Worm (Caenorhabditis elegans) whole organism, L4/young adult: ENCODE measurements around the gene T09A5.14.

Source experiments
- W03F9.2 ChIP-seq: fragments of 150-350 bp; optimal IDR thresholded peaks from 2 replicates; lab custom pipeline; 2014; ENCODE audit warnings: missing biosample characterization, missing genetic modification characterization
- dao-5 ChIP-seq: sonication (generic microtip); optimal IDR thresholded peaks from 2 replicates; lab custom pipeline; 2016; ENCODE audit warnings: missing genotype, missing genetic modification characterization, moderate library complexity, missing compliant biosample characterization
- him-1 ChIP-seq: sonication (generic microtip); optimal IDR thresholded peaks from 2 replicates; lab custom pipeline; 2016; ENCODE audit warnings: missing genotype, missing genetic modification reagents, missing genetic modification characterization, missing compliant biosample characterization

ce11 chrII:7813645-7814044 lies 18.5 kb upstream of the T09A5.14 start:
- TF ChIP-seq dao-5 (no peak), W03F9.2 (tag; lab: Kevin White, UChicago) (no peak), him-1 (tag; lab: Kevin White, UChicago) (no peak)
